Worm (Caenorhabditis elegans): ENCODE measurements around the gene elo-1.

Gene elo-1

ce11 chrIV:9536124-9536523 lies 10.0 kb downstream of the elo-1 start:
- peak in 1 of 2 experiments; percentile 97 for TF ChIP-seq unc-62 (GFP tag; optimal IDR thresholded peaks at IDR 0.05 in 1 of 2)
- no peak for TF ChIP-seq unc-62 (tag; optimal IDR thresholded peaks at IDR 0.05)
- TF ChIP-seq aha-1 (tag), result peak; percentile 89
- TF ChIP-seq dmd-9 (GFP tag; IDR thresholded peaks at IDR 0.05), result no peak
- TF ChIP-seq F10B5.3 (tag; optimal IDR thresholded peaks at IDR 0.05), result no peak
- no peak for TF ChIP-seq mxl-2 (GFP tag; conservative IDR thresholded peaks at IDR 0.05)
- no peak for TF ChIP-seq lir-3 (tag; optimal IDR thresholded peaks at IDR 0.05)
- TF ChIP-seq T26A8.4 (GFP tag; IDR thresholded peaks at IDR 0.05), result no peak

ce11 chrIV:9537500-9537899 lies 11.3 kb downstream of the elo-1 start:
- peak; percentile 44 for TF ChIP-seq dve-1 (tag; optimal IDR thresholded peaks at IDR 0.05; ENCODE audit: insufficient read depth)
- TF ChIP-seq nhr-10 (tag; optimal IDR thresholded peaks at IDR 0.05), result no peak
- peak; percentile 60 for TF ChIP-seq php-3 (GFP tag; IDR thresholded peaks at IDR 0.05)
- no peak for TF ChIP-seq T26A8.4 (GFP tag; IDR thresholded peaks at IDR 0.05)
- peak; percentile 68; the same call in 1 of the 2 replicates for TF ChIP-seq tra-1 (GFP tag; IDR thresholded peaks at IDR 0.05)
- peak; percentile 77 for TF ChIP-seq pqm-1 (tag; optimal IDR thresholded peaks at IDR 0.05)
- no peak for TF ChIP-seq fos-1 (tag; optimal IDR thresholded peaks at IDR 0.05)
- peak; percentile 76 for TF ChIP-seq dmd-6 (GFP tag; IDR thresholded peaks at IDR 0.05)
- TF ChIP-seq attf-4 (tag; optimal IDR thresholded peaks at IDR 0.05), result no peak
- TF ChIP-seq nhr-25 (tag; optimal IDR thresholded peaks at IDR 0.05; ENCODE audit: borderline replicate concordance, insufficient read depth), result no peak
- no peak for TF ChIP-seq daf-19 (GFP tag; conservative IDR thresholded peaks at IDR 0.05)
- TF ChIP-seq daf-16 (GFP tag; optimal IDR thresholded peaks at IDR 0.05), result no peak
- TF ChIP-seq daf-16 (tag; optimal IDR thresholded peaks at IDR 0.05), result peak; percentile 28
- peak; percentile 21 for TF ChIP-seq T20F7.1 (GFP tag; optimal IDR thresholded peaks at IDR 0.05)
- peak; percentile 25 for TF ChIP-seq nhr-28 (tag; optimal IDR thresholded peaks at IDR 0.05)

- TF ChIP-seq dmd-8 (GFP tag; IDR thresholded peaks at IDR 0.05), result no peak
- TF ChIP-seq cey-2 (tag; optimal IDR thresholded peaks at IDR 0.05; ENCODE audit: borderline replicate concordance, insufficient read depth), result no peak
- no peak for TF ChIP-seq ZK337.2 (GFP tag; IDR thresholded peaks at IDR 0.05)
- no peak for TF ChIP-seq T20F7.1 (GFP tag; optimal IDR thresholded peaks at IDR 0.05)
- TF ChIP-seq lin-29 (GFP tag; IDR thresholded peaks at IDR 0.05), result no peak
- no peak for TF ChIP-seq F26F4.8 (GFP tag; conservative IDR thresholded peaks at IDR 0.05)
- TF ChIP-seq F37D6.2 (tag; optimal IDR thresholded peaks at IDR 0.05), result no peak
- TF ChIP-seq ceh-82 (tag; optimal IDR thresholded peaks at IDR 0.05), result no peak
- TF ChIP-seq ceh-28 (tag; optimal IDR thresholded peaks at IDR 0.05), result no peak
- TF ChIP-seq hlh-11 (tag; optimal IDR thresholded peaks at IDR 0.05), result peak; percentile 40
- peak in 1 of 2 experiments; percentile 81 for TF ChIP-seq daf-16 (GFP tag; optimal IDR thresholded peaks at IDR 0.05)
- no peak for TF ChIP-seq daf-16 (tag; optimal IDR thresholded peaks at IDR 0.05)
- TF ChIP-seq spr-3 (GFP tag; optimal IDR thresholded peaks at IDR 0.05), result no peak
- no peak for TF ChIP-seq zfp-3 (GFP tag; conservative IDR thresholded peaks at IDR 0.05)
- no peak for TF ChIP-seq lin-13 (GFP tag; optimal IDR thresholded peaks at IDR 0.05)
- no peak for TF ChIP-seq mdl-1 (tag; optimal IDR thresholded peaks at IDR 0.05)
- TF ChIP-seq lin-39 (tag; optimal IDR thresholded peaks at IDR 0.05), result no peak
- TF ChIP-seq hif-1 (tag; optimal IDR thresholded peaks at IDR 0.05), result no peak
- TF ChIP-seq zip-2 (tag; optimal IDR thresholded peaks at IDR 0.05), result no peak
- TF ChIP-seq pqm-1 (tag; optimal IDR thresholded peaks at IDR 0.05), result no peak
- TF ChIP-seq unc-62 (GFP tag; optimal IDR thresholded peaks at IDR 0.05 in 1 of 2), result peak in 1 of 2 experiments; percentile 95
- TF ChIP-seq unc-62 (tag; optimal IDR thresholded peaks at IDR 0.05), result no peak
- TF ChIP-seq ctbp-1 (GFP tag; IDR thresholded peaks at IDR 0.05), result no peak
- peak; percentile 84 for TF ChIP-seq dmd-6 (GFP tag; IDR thresholded peaks at IDR 0.05)
- no peak for TF ChIP-seq nhr-6 (tag; optimal IDR thresholded peaks at IDR 0.05)
- peak; percentile 67; the same call in 1 of the 2 replicates for TF ChIP-seq ceh-20 (GFP tag; IDR thresholded peaks at IDR 0.05)
- TF ChIP-seq snpc-4 (tag; optimal IDR thresholded peaks at IDR 0.05), result no peak
- TF ChIP-seq ceh-62 (tag; optimal IDR thresholded peaks at IDR 0.05), result no peak
- no peak for TF ChIP-seq Y75B8A.6 (GFP tag; IDR thresholded peaks at IDR 0.05)
- peak; percentile 16 for TF ChIP-seq hlh-30 (tag; optimal IDR thresholded peaks at IDR 0.05; ENCODE audit: insufficient read depth)
- no peak for TF ChIP-seq spr-1 (tag; optimal IDR thresholded peaks at IDR 0.05)
- no peak for TF ChIP-seq tag-97 (GFP tag; IDR thresholded peaks at IDR 0.05)
- TF ChIP-seq dmd-9 (GFP tag; IDR thresholded peaks at IDR 0.05), result no peak
- TF ChIP-seq F49E8.2 (tag; optimal IDR thresholded peaks at IDR 0.05; ENCODE audit: borderline replicate concordance), result no peak
- no peak for TF ChIP-seq php-3 (GFP tag; IDR thresholded peaks at IDR 0.05)
Observed at ce11 chrIV:9538214-9538613, 12.0 kb downstream of the elo-1 start.

All from whole organism, L4 larva.